Fruit fly (Drosophila melanogaster): ENCODE results near the gene Es2.

The Es2 gene

DNA sequence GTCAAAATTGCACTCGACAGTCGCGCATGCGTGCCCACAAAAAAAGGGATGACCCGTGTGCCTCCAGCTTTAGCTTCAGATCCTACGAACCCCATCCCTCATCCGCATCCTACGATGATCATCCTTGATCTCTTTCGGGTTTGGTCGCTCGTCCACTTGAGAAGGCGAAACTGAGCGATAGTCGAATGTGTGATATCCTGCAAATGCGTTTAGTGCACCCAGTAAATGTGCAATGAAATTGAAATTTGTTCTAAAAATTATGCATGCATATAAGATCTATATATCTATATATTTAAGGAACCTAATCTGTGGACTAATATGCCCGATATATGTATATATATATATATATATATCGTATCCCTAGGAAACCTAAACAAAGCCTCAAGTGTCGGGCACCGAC is 17.0 kb upstream of the Es2 start (continued):
- no peak for TF ChIP-seq CG1529 (GFP tag; optimal IDR thresholded peaks at IDR 0.05)
- TF ChIP-seq sr (GFP tag; IDR thresholded peaks at IDR 0.05): no peak
- no peak for TF ChIP-seq Hr78 (GFP tag; optimal IDR thresholded peaks at IDR 0.05)
- TF ChIP-seq pita (GFP tag; optimal IDR thresholded peaks at IDR 0.05): no peak
- TF ChIP-seq caup (GFP tag; optimal IDR thresholded peaks at IDR 0.05; ENCODE audit: severe bottlenecking): no peak
- no peak for TF ChIP-seq Mrtf (GFP tag; IDR thresholded peaks at IDR 0.05)
- no peak for TF ChIP-seq tup (GFP tag; optimal IDR thresholded peaks at IDR 0.05)
- no peak for TF ChIP-seq CG4820 (GFP tag; optimal IDR thresholded peaks at IDR 0.05)
- TF ChIP-seq MTF-1 (GFP tag; optimal IDR thresholded peaks at IDR 0.05; ENCODE audit: borderline replicate concordance): no peak
- TF ChIP-seq pan (optimal IDR thresholded peaks at IDR 0.05): peak in 1 of 2 experiments; percentile 39
- no peak for TF ChIP-seq pan (GFP tag; optimal IDR thresholded peaks at IDR 0.05 in 1 of 2, IDR thresholded peaks at IDR 0.05 in 1 of 2)
- TF ChIP-seq CG17802 (tag; optimal IDR thresholded peaks at IDR 0.05): no peak
- no peak for TF ChIP-seq CG6765 (GFP tag; optimal IDR thresholded peaks at IDR 0.05)
- no peak for TF ChIP-seq CG14667 (GFP tag; IDR thresholded peaks at IDR 0.05)
- no peak for TF ChIP-seq grau (tag; optimal IDR thresholded peaks at IDR 0.05)
- TF ChIP-seq CG4707 (GFP tag; optimal IDR thresholded peaks at IDR 0.05): no peak
- no peak for TF ChIP-seq mld (GFP tag; IDR thresholded peaks at IDR 0.05; ENCODE audit: partially characterized antibody)
- TF ChIP-seq danr (GFP tag; IDR thresholded peaks at IDR 0.05): no peak
- no peak for TF ChIP-seq run (tag; optimal IDR thresholded peaks at IDR 0.05)
- no peak for TF ChIP-seq CG11696 (GFP tag; IDR thresholded peaks at IDR 0.05)
- no peak for TF ChIP-seq onecut (GFP tag; IDR thresholded peaks at IDR 0.05)
- no peak for TF ChIP-seq insv (GFP tag; optimal IDR thresholded peaks at IDR 0.05)
- TF ChIP-seq nmo (GFP tag; optimal IDR thresholded peaks at IDR 0.05): no peak
- TF ChIP-seq CG14710 (tag; optimal IDR thresholded peaks at IDR 0.05): no peak
- TF ChIP-seq CG18764 (GFP tag; optimal IDR thresholded peaks at IDR 0.05): no peak
- no peak for TF ChIP-seq Bteb2 (GFP tag; optimal IDR thresholded peaks at IDR 0.05)
- no peak for TF ChIP-seq Jarid2 (GFP tag; optimal IDR thresholded peaks at IDR 0.05)
- TF ChIP-seq crc (GFP tag; optimal IDR thresholded peaks at IDR 0.05): no peak
- no peak for TF ChIP-seq dati (GFP tag; IDR thresholded peaks at IDR 0.05)
- no peak for TF ChIP-seq Nf-YA (GFP tag; IDR thresholded peaks at IDR 0.05)
- no peak for TF ChIP-seq nerfin-1 (tag; optimal IDR thresholded peaks at IDR 0.05)
- TF ChIP-seq Xrp1 (GFP tag; IDR thresholded peaks at IDR 0.05): peak; percentile 28; the same call in 1 of the 2 replicates
- no peak for TF ChIP-seq CG16863 (GFP tag; optimal IDR thresholded peaks at IDR 0.05)
- no peak for TF ChIP-seq HmgD (GFP tag; optimal IDR thresholded peaks at IDR 0.05)
- no peak for TF ChIP-seq CG15479 (GFP tag; optimal IDR thresholded peaks at IDR 0.05)
- no peak for TF ChIP-seq CG8359 (GFP tag; optimal IDR thresholded peaks at IDR 0.05; ENCODE audit: borderline replicate concordance)
- no peak for TF ChIP-seq fu2 (GFP tag; optimal IDR thresholded peaks at IDR 0.05)
- TF ChIP-seq Gsc (GFP tag; IDR thresholded peaks at IDR 0.05): no peak
- no peak for TF ChIP-seq org-1 (GFP tag; optimal IDR thresholded peaks at IDR 0.05)
- no peak for TF ChIP-seq Asciz (GFP tag; optimal IDR thresholded peaks at IDR 0.05)
- TF ChIP-seq CG15696 (tag; optimal IDR thresholded peaks at IDR 0.05): peak; percentile 70
- TF ChIP-seq Lpt (GFP tag; optimal IDR thresholded peaks at IDR 0.05): no peak
- no peak for TF ChIP-seq CG10565 (GFP tag; optimal IDR thresholded peaks at IDR 0.05)
- no peak for TF ChIP-seq CG18599 (GFP tag; optimal IDR thresholded peaks at IDR 0.05)
- TF ChIP-seq trh (GFP tag; optimal IDR thresholded peaks at IDR 0.05): no peak
- peak; percentile 18 for TF ChIP-seq Ets65A (GFP tag)
- TF ChIP-seq Deaf1 (tag; optimal IDR thresholded peaks at IDR 0.05): no peak
- TF ChIP-seq Camta (GFP tag; optimal IDR thresholded peaks at IDR 0.05): no peak
- TF ChIP-seq CG2712 (tag; optimal IDR thresholded peaks at IDR 0.05): no peak
- TF ChIP-seq CG7372 (GFP tag; IDR thresholded peaks at IDR 0.05): no peak
- TF ChIP-seq D19B (GFP tag; optimal IDR thresholded peaks at IDR 0.05): peak; percentile 37
- TF ChIP-seq CG5953 (GFP tag; IDR thresholded peaks at IDR 0.05): no peak
